Worm (Caenorhabditis elegans): ENCODE results near the gene npp-26.
A peak's percentile ranks its signal among the peaks of the same experiment; 100 is the strongest.
"Not testable (repeated sequence)": the region's sequence is repeated elsewhere in the genome, so short reads cannot be mapped to it uniquely, and the experiment has no call there.

Gene npp-26

ce11 chrIV:4725478-4725920, 39.0 kb upstream of the npp-26 start (continued):
- peak; percentile 98 for TF ChIP-seq arid-1 (GFP tag; conservative IDR thresholded peaks at IDR 0.05)
- TF ChIP-seq madf-9 (GFP tag; conservative IDR thresholded peaks at IDR 0.05): peak; percentile 100
- peak; percentile 100 for TF ChIP-seq Y75B8A.6 (GFP tag; IDR thresholded peaks at IDR 0.05)
- peak; percentile 100 for TF ChIP-seq vab-7 (GFP tag; IDR thresholded peaks at IDR 0.05)
- peak; percentile 68 for TF ChIP-seq mep-1 (tag; optimal IDR thresholded peaks at IDR 0.05)
- peak; percentile 5 for TF ChIP-seq mxl-3 (GFP tag; optimal IDR thresholded peaks at IDR 0.05)
- TF ChIP-seq Y105C5A.15 (GFP tag; IDR thresholded peaks at IDR 0.05): peak; percentile 93; the same call in 1 of the 2 replicates
- TF ChIP-seq pqm-1 (tag; optimal IDR thresholded peaks at IDR 0.05): peak; percentile 7
- TF ChIP-seq zip-2 (tag; optimal IDR thresholded peaks at IDR 0.05): peak; percentile 27
- TF ChIP-seq spr-3 (GFP tag; optimal IDR thresholded peaks at IDR 0.05): peak; percentile 68
- TF ChIP-seq mdt-29 (GFP tag; IDR thresholded peaks at IDR 0.05): peak; percentile 99
- peak; percentile 100 for TF ChIP-seq T26A8.4 (GFP tag; IDR thresholded peaks at IDR 0.05)
- TF ChIP-seq dmd-6 (GFP tag; IDR thresholded peaks at IDR 0.05): peak; percentile 100
- TF ChIP-seq lsy-2 (tag; optimal IDR thresholded peaks at IDR 0.05): peak; percentile 96 to 97
- TF ChIP-seq ceh-44 (GFP tag; IDR thresholded peaks at IDR 0.05): peak; percentile 99
- peak; percentile 96 for TF ChIP-seq nhr-102 (tag; optimal IDR thresholded peaks at IDR 0.05)
- TF ChIP-seq zfp-2 (tag; optimal IDR thresholded peaks at IDR 0.05): peak; percentile 82
- peak; percentile 100 for TF ChIP-seq dmd-9 (GFP tag; IDR thresholded peaks at IDR 0.05)
- peak; percentile 67 for TF ChIP-seq dpl-1 (GFP tag; optimal IDR thresholded peaks at IDR 0.05)
- TF ChIP-seq F49E8.2 (tag; optimal IDR thresholded peaks at IDR 0.05; ENCODE audit: borderline replicate concordance): peak; percentile 49
- TF ChIP-seq mxl-2 (GFP tag; conservative IDR thresholded peaks at IDR 0.05): peak; percentile 95
- TF ChIP-seq F37D6.2 (tag; optimal IDR thresholded peaks at IDR 0.05): peak; percentile 91
- TF ChIP-seq F44E2.7 (GFP tag; IDR thresholded peaks at IDR 0.05): peak; percentile 92
- TF ChIP-seq pha-4 (GFP tag; IDR thresholded peaks at IDR 0.05): peak; percentile 99
- not testable (repeated sequence) for TF ChIP-seq pha-4 (tag; optimal IDR thresholded peaks at IDR 0.05)
- TF ChIP-seq F10B5.3 (tag; optimal IDR thresholded peaks at IDR 0.05): peak; percentile 81
- peak; percentile 93 for TF ChIP-seq snpc-1.2 (GFP tag; IDR thresholded peaks at IDR 0.05)
- peak; percentile 99 for TF ChIP-seq daf-19 (GFP tag; conservative IDR thresholded peaks at IDR 0.05)
- TF ChIP-seq lin-29 (GFP tag; IDR thresholded peaks at IDR 0.05): peak; percentile 100
- TF ChIP-seq daf-8 (GFP tag; IDR thresholded peaks at IDR 0.05): peak; percentile 100
- 0 out of 2 replicates have a peak, but pooled peaks have one; percentile 53 for TF ChIP-seq F26F4.8 (GFP tag; conservative IDR thresholded peaks at IDR 0.05)
- TF ChIP-seq nhr-42 (GFP tag; IDR thresholded peaks at IDR 0.05): peak; percentile 100
- peak; percentile 58 for TF ChIP-seq set-16 (GFP tag; IDR thresholded peaks at IDR 0.05)
- TF ChIP-seq zip-11 (GFP tag; IDR thresholded peaks at IDR 0.05): 0 out of 2 replicates have a peak, but pooled peaks have one; percentile 72
- peak; percentile 100 for TF ChIP-seq lin-38 (GFP tag; IDR thresholded peaks at IDR 0.05)
- peak; percentile 95 to 100 for TF ChIP-seq madf-5 (GFP tag; IDR thresholded peaks at IDR 0.05)

- TF ChIP-seq unc-130 (GFP tag; optimal IDR thresholded peaks at IDR 0.05): peak; percentile 86
- peak; percentile 100 for TF ChIP-seq vab-7 (GFP tag; IDR thresholded peaks at IDR 0.05)
- peak; percentile 31 for TF ChIP-seq Y5F2A.4 (GFP tag; optimal IDR thresholded peaks at IDR 0.05)
- peak; percentile 71 for TF ChIP-seq nhr-77 (tag; optimal IDR thresholded peaks at IDR 0.05)
- TF ChIP-seq zfp-2 (tag; optimal IDR thresholded peaks at IDR 0.05): peak; percentile 90
- peak; percentile 70; the same call in 1 of the 2 replicates for TF ChIP-seq Y105C5A.15 (GFP tag; IDR thresholded peaks at IDR 0.05)
- TF ChIP-seq madf-5 (GFP tag; IDR thresholded peaks at IDR 0.05): peak; percentile 93 to 100
- peak; percentile 100 for TF ChIP-seq lin-29 (GFP tag; IDR thresholded peaks at IDR 0.05)
- TF ChIP-seq ctbp-1 (GFP tag; IDR thresholded peaks at IDR 0.05): peak; percentile 99
- 0 out of 2 replicates have a peak, but pooled peaks have one; percentile 33 for TF ChIP-seq F26F4.8 (GFP tag; conservative IDR thresholded peaks at IDR 0.05)
- peak; percentile 100 for TF ChIP-seq madf-9 (GFP tag; conservative IDR thresholded peaks at IDR 0.05)
- TF ChIP-seq nhr-42 (GFP tag; IDR thresholded peaks at IDR 0.05): peak; percentile 100
- peak in 1 of 2 experiments; percentile 84 for TF ChIP-seq unc-62 (GFP tag; optimal IDR thresholded peaks at IDR 0.05 in 1 of 2)
- not testable (repeated sequence) for TF ChIP-seq unc-62 (tag; optimal IDR thresholded peaks at IDR 0.05)
- TF ChIP-seq nhr-102 (tag; optimal IDR thresholded peaks at IDR 0.05): peak; percentile 96
- TF ChIP-seq duxl-1 (tag; optimal IDR thresholded peaks at IDR 0.05; ENCODE audit: poor library complexity): peak; percentile 70
- TF ChIP-seq php-3 (GFP tag; IDR thresholded peaks at IDR 0.05): peak; percentile 100
- peak; percentile 97 to 98 for TF ChIP-seq lsy-2 (tag; optimal IDR thresholded peaks at IDR 0.05)
- peak; percentile 1 for TF ChIP-seq sdz-12 (GFP tag; optimal IDR thresholded peaks at IDR 0.05)
- TF ChIP-seq F37D6.2 (tag; optimal IDR thresholded peaks at IDR 0.05): peak; percentile 94
- TF ChIP-seq lin-15B (tag; optimal IDR thresholded peaks at IDR 0.05): peak; percentile 62
- peak in 1 of 2 experiments; percentile 84 for TF ChIP-seq hif-1 (tag; optimal IDR thresholded peaks at IDR 0.05)
- TF ChIP-seq tra-1 (GFP tag; IDR thresholded peaks at IDR 0.05): peak; percentile 100
- TF ChIP-seq zfp-3 (GFP tag; conservative IDR thresholded peaks at IDR 0.05): peak; percentile 100
Measured at ce11 chrIV:4727935-4728334, 36.6 kb upstream of the npp-26 start.
